Fruit fly (Drosophila melanogaster): ENCODE results near the gene Sfp96F.

The Sfp96F gene

DNA sequence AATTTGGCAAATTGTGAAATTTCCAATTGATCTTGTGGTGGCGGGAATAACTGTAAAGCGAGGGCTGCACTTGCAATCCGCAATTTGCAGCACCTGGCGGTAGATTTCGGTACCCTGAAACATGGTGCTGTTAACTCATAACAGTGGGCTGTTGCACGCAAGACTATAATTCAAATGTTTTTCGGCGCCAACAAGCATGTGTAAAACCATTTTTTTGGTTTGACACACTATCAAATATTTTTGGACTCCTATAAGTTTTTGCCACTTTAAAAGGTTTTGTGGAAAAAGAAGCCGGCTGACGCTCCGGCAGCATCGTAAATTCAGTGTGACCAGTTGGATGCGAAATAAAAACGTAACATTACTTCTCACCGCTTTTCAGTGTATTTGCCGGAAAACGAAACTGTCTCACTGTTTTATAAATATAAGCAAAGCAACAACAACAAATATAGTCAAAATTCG lies 21.2 kb upstream of the Sfp96F start, which contains the start of the genes CG14545 and CG5886 (continued):
- no peak for TF ChIP-seq ara (GFP tag; IDR thresholded peaks at IDR 0.05)
- TF ChIP-seq Elba2 (GFP tag; optimal IDR thresholded peaks at IDR 0.05): peak; percentile 94
- peak; percentile 84 for TF ChIP-seq CG4360 (GFP tag; IDR thresholded peaks at IDR 0.05)
- no peak for TF ChIP-seq grau (tag; optimal IDR thresholded peaks at IDR 0.05)
- TF ChIP-seq ab (GFP tag; optimal IDR thresholded peaks at IDR 0.05): no peak
- TF ChIP-seq Sin3A (optimal IDR thresholded peaks at IDR 0.05): peak; percentile 94
- TF ChIP-seq shn (GFP tag; optimal IDR thresholded peaks at IDR 0.05): no peak
- TF ChIP-seq CG30403 (GFP tag; optimal IDR thresholded peaks at IDR 0.05): peak; percentile 23
- no peak for TF ChIP-seq CG12155 (GFP tag; optimal IDR thresholded peaks at IDR 0.05)
- no peak for TF ChIP-seq cad (GFP tag; optimal IDR thresholded peaks at IDR 0.05)
- no peak for TF ChIP-seq Blimp-1 (GFP tag; optimal IDR thresholded peaks at IDR 0.05)
- 0 out of 3 replicates have a peak, but pooled peaks have one; percentile 45 for TF ChIP-seq ci (GFP tag; IDR thresholded peaks at IDR 0.05)
- no peak for TF ChIP-seq pros (GFP tag; optimal IDR thresholded peaks at IDR 0.05)
- TF ChIP-seq CG42726 (GFP tag; IDR thresholded peaks at IDR 0.05; ENCODE audit: partially characterized antibody): 0 out of 2 replicates have a peak, but pooled peaks have one; percentile 32
- no peak for TF ChIP-seq usp (GFP tag; optimal IDR thresholded peaks at IDR 0.05)
- TF ChIP-seq Adf1 (GFP tag; IDR thresholded peaks at IDR 0.05): no peak
- no peak for TF ChIP-seq Dbx (GFP tag; IDR thresholded peaks at IDR 0.05)
- TF ChIP-seq en (GFP tag; optimal IDR thresholded peaks at IDR 0.05): no peak
- TF ChIP-seq onecut (GFP tag; IDR thresholded peaks at IDR 0.05): no peak
- TF ChIP-seq sob (GFP tag; IDR thresholded peaks at IDR 0.05): no peak
- TF ChIP-seq Doc2 (GFP tag; IDR thresholded peaks at IDR 0.05): no peak
- no peak for TF ChIP-seq Spps (tag; optimal IDR thresholded peaks at IDR 0.05)
- no peak for TF ChIP-seq CG12219 (GFP tag; optimal IDR thresholded peaks at IDR 0.05)
- TF ChIP-seq CG12104 (GFP tag; optimal IDR thresholded peaks at IDR 0.05): no peak
- TF ChIP-seq odd (GFP tag; optimal IDR thresholded peaks at IDR 0.05): no peak
- TF ChIP-seq row (GFP tag; IDR thresholded peaks at IDR 0.05): no peak
- no peak for TF ChIP-seq sens (GFP tag)
- no peak for TF ChIP-seq CG17328 (GFP tag; IDR thresholded peaks at IDR 0.05)
- TF ChIP-seq CG2889 (GFP tag; IDR thresholded peaks at IDR 0.05): no peak
- TF ChIP-seq CG7556 (GFP tag; optimal IDR thresholded peaks at IDR 0.05): no peak
- no peak for TF ChIP-seq CG10565 (GFP tag; optimal IDR thresholded peaks at IDR 0.05)
- TF ChIP-seq sim (GFP tag; IDR thresholded peaks at IDR 0.05): no peak
- no peak for TF ChIP-seq ranshi (GFP tag; IDR thresholded peaks at IDR 0.05)
- no peak for TF ChIP-seq nom (GFP tag; optimal IDR thresholded peaks at IDR 0.05)
- TF ChIP-seq CG17802 (tag; optimal IDR thresholded peaks at IDR 0.05): no peak
- no peak for TF ChIP-seq HHEX (GFP tag; optimal IDR thresholded peaks at IDR 0.05)
- TF ChIP-seq Sry-β (GFP tag; optimal IDR thresholded peaks at IDR 0.05): no peak
- no peak for TF ChIP-seq CG8944 (GFP tag; optimal IDR thresholded peaks at IDR 0.05)
- TF ChIP-seq CG9932 (GFP tag; IDR thresholded peaks at IDR 0.05): no peak
- TF ChIP-seq jigr1 (GFP tag; IDR thresholded peaks at IDR 0.05): no peak
- TF ChIP-seq kay (GFP tag; optimal IDR thresholded peaks at IDR 0.05): no peak
- no peak for TF ChIP-seq CG12942 (GFP tag; optimal IDR thresholded peaks at IDR 0.05)
- TF ChIP-seq CG8765 (GFP tag; IDR thresholded peaks at IDR 0.05): no peak
- no peak for TF ChIP-seq chn (GFP tag; optimal IDR thresholded peaks at IDR 0.05)
- TF ChIP-seq H15 (GFP tag; IDR thresholded peaks at IDR 0.05): no peak
- TF ChIP-seq slp2 (GFP tag; optimal IDR thresholded peaks at IDR 0.05): no peak
- no peak for TF ChIP-seq grn (GFP tag; optimal IDR thresholded peaks at IDR 0.05)
- no peak for TF ChIP-seq Xrp1 (GFP tag; IDR thresholded peaks at IDR 0.05)
- no peak for TF ChIP-seq z (GFP tag; IDR thresholded peaks at IDR 0.05)
- TF ChIP-seq Fer3 (tag; optimal IDR thresholded peaks at IDR 0.05): no peak
- TF ChIP-seq gro (GFP tag; optimal IDR thresholded peaks at IDR 0.05): no peak
- peak; percentile 34; the same call in 1 of the 3 replicates for TF ChIP-seq knrl (GFP tag; IDR thresholded peaks at IDR 0.05; ENCODE audit: partially characterized antibody)
- TF ChIP-seq cwo (GFP tag; optimal IDR thresholded peaks at IDR 0.05): no peak
- TF ChIP-seq dpn (GFP tag; optimal IDR thresholded peaks at IDR 0.05): peak in 1 of 2 experiments; percentile 4

Measured in whole organism, embryonic.